Fruit fly (Drosophila melanogaster) whole organism, embryonic: ENCODE results near the gene sosie.

Source experiments
- ATbp ChIP-seq: fragments of 200-800 bp; sonication (Bioruptor generic); optimal IDR thresholded peaks from 2 replicates; lab custom pipeline; 2017; ENCODE audit warnings: missing biosample characterization, mild to moderate bottlenecking, missing genetic modification characterization, missing genetic modification reagents
- Antp ChIP-seq: fragments of 200-800 bp; sonication (Bioruptor generic); optimal IDR thresholded peaks from 3 replicates; lab custom pipeline; 2016; ENCODE audit warnings: missing biosample characterization, missing genetic modification characterization
- CG10267 ChIP-seq: fragments of 200-800 bp; sonication (Bioruptor generic); optimal IDR thresholded peaks from 2 replicates; lab custom pipeline; 2018; ENCODE audit warnings: missing biosample characterization, mild to moderate bottlenecking, missing genetic modification characterization, moderate library complexity
- CG10431 ChIP-seq: fragments of 200-800 bp; sonication (Bioruptor generic); optimal IDR thresholded peaks from 3 replicates; lab custom pipeline; 2018; ENCODE audit warnings: missing biosample characterization, mild to moderate bottlenecking, missing genetic modification characterization
- CG10462 ChIP-seq: fragments of 200-800 bp; sonication (Bioruptor generic); optimal IDR thresholded peaks from 2 replicates; lab custom pipeline; 2016; ENCODE audit warnings: missing biosample characterization, missing genetic modification characterization
- CG10979 ChIP-seq: fragments of 200-800 bp; sonication (Bioruptor generic); optimal IDR thresholded peaks from 2 replicates; lab custom pipeline; 2018; ENCODE audit warnings: missing biosample characterization, mild to moderate bottlenecking, missing genetic modification characterization, moderate library complexity
- CG11085 ChIP-seq: fragments of 200-800 bp; sonication (Bioruptor generic); IDR thresholded peaks from 2 replicates; pipeline ENCODE4 v1.3.6; 2022; ENCODE audit warnings: missing biosample characterization, missing genetic modification characterization
- CG11247 ChIP-seq: fragments of 200-800 bp; sonication (Bioruptor generic); IDR thresholded peaks from 2 replicates; pipeline ENCODE4 v1.3.6; 2022; ENCODE audit warnings: missing biosample characterization, missing genetic modification characterization
- CG11696 ChIP-seq: fragments of 200-800 bp; sonication (Bioruptor generic); IDR thresholded peaks from 2 replicates; pipeline ENCODE4 v1.3.6; 2022; ENCODE audit warnings: missing biosample characterization, missing genetic modification characterization
- CG12071 ChIP-seq: fragments of 200-800 bp; sonication (Bioruptor generic); optimal IDR thresholded peaks from 3 replicates; lab custom pipeline; 2018; ENCODE audit warnings: missing biosample characterization, mild to moderate bottlenecking, missing genetic modification characterization
- CG12236 ChIP-seq: fragments of 200-800 bp; sonication (Bioruptor generic); optimal IDR thresholded peaks from 2 replicates; lab custom pipeline; 2016; ENCODE audit warnings: missing biosample characterization, missing genetic modification characterization
- CG12769 ChIP-seq: fragments of 200-800 bp; sonication (Bioruptor generic); optimal IDR thresholded peaks from 2 replicates; lab custom pipeline; 2019; ENCODE audit warnings: missing biosample characterization, mild to moderate bottlenecking, missing genetic modification characterization, moderate library complexity
- CG13287 ChIP-seq: fragments of 200-800 bp; sonication (Bioruptor generic); IDR thresholded peaks from 2 replicates; pipeline ENCODE4 v1.3.6; 2022; ENCODE audit warnings: missing biosample characterization, missing genetic modification characterization; ENCODE audit not compliant: partially characterized antibody
- CG14014 ChIP-seq: fragments of 200-800 bp; sonication (Bioruptor generic); IDR thresholded peaks from 2 replicates; pipeline ENCODE4 v1.3.6; 2022; ENCODE audit warnings: missing biosample characterization, missing genetic modification characterization
- CG15601 ChIP-seq: fragments of 200-800 bp; sonication (Bioruptor generic); optimal IDR thresholded peaks from 3 replicates; lab custom pipeline; 2019; ENCODE audit warnings: missing biosample characterization, mild to moderate bottlenecking, missing genetic modification characterization, moderate library complexity
- CG16779 ChIP-seq: fragments of 200-800 bp; sonication (Bioruptor generic); IDR thresholded peaks from 2 replicates; pipeline ENCODE4 v1.3.6; 2022; ENCODE audit warnings: missing biosample characterization, missing genetic modification characterization
- CG16815 ChIP-seq: fragments of 200-800 bp; sonication (Bioruptor generic); optimal IDR thresholded peaks from 3 replicates; lab custom pipeline; 2017; ENCODE audit warnings: missing biosample characterization, mild to moderate bottlenecking, missing genetic modification characterization
- CG33213 ChIP-seq: fragments of 200-800 bp; sonication (Bioruptor generic); optimal IDR thresholded peaks from 3 replicates; lab custom pipeline; 2016; ENCODE audit warnings: missing biosample characterization, missing genetic modification characterization
- CG4282 ChIP-seq: fragments of 200-800 bp; sonication (Bioruptor generic); optimal IDR thresholded peaks from 2 replicates; lab custom pipeline; 2016; ENCODE audit warnings: missing biosample characterization, missing genetic modification characterization
- CG4617 ChIP-seq: fragments of 200-800 bp; sonication (Bioruptor generic); optimal IDR thresholded peaks from 3 replicates; lab custom pipeline; 2016; ENCODE audit warnings: missing biosample characterization, missing genetic modification characterization, borderline replicate concordance
- CG7271 ChIP-seq: fragments of 200-800 bp; sonication (Bioruptor generic); optimal IDR thresholded peaks from 2 replicates; lab custom pipeline; 2018; ENCODE audit warnings: missing biosample characterization, mild to moderate bottlenecking, missing genetic modification characterization, moderate library complexity
- CG7786 ChIP-seq: fragments of 200-800 bp; sonication (Bioruptor generic); optimal IDR thresholded peaks from 2 replicates; lab custom pipeline; 2016; ENCODE audit warnings: missing biosample characterization, missing genetic modification characterization
- CG9727 ChIP-seq: fragments of 200-800 bp; sonication (Bioruptor generic); optimal IDR thresholded peaks from 3 replicates; lab custom pipeline; 2017; ENCODE audit warnings: missing biosample characterization, mild to moderate bottlenecking, missing genetic modification characterization
- CG9932 ChIP-seq: fragments of 200-800 bp; sonication (Bioruptor generic); IDR thresholded peaks from 2 replicates; pipeline ENCODE4 v1.3.6; 2022; ENCODE audit warnings: missing biosample characterization, missing genetic modification characterization
- Dp ChIP-seq: fragments of 200-800 bp; sonication (Bioruptor generic); optimal IDR thresholded peaks from 2 replicates; lab custom pipeline; 2018; ENCODE audit warnings: missing biosample characterization, mild to moderate bottlenecking, missing genetic modification characterization, moderate library complexity
- E2f2 ChIP-seq: fragments of 200-800 bp; sonication (Bioruptor generic); IDR thresholded peaks from 2 replicates; pipeline ENCODE4 v1.3.6; 2022; ENCODE audit warnings: missing biosample characterization, missing genetic modification characterization
- Ets65A ChIP-seq: fragments of 200-800 bp; sonication (Bioruptor generic); peaks from one replicate; lab custom pipeline; 2016; ENCODE audit warnings: missing biosample characterization, missing genetic modification characterization
- Hr51 ChIP-seq, 2 experiments: fragments of 200-800 bp; sonication (Bioruptor generic); optimal IDR thresholded peaks; 2 replicates in 1 of 2; 3 replicates in 1 of 2; lab custom pipeline; 2016 to 2018; ENCODE audit warnings: missing biosample characterization in 2 of 2, missing genetic modification characterization in 2 of 2, mild to moderate bottlenecking in 1 of 2, moderate library complexity in 1 of 2
- Hsf ChIP-seq: fragments of 200-800 bp; sonication (Bioruptor generic); optimal IDR thresholded peaks from 3 replicates; lab custom pipeline; 2016; ENCODE audit warnings: missing biosample characterization, missing genetic modification characterization
- Jarid2 ChIP-seq: fragments of 200-800 bp; sonication (Bioruptor generic); optimal IDR thresholded peaks from 3 replicates; lab custom pipeline; 2017; ENCODE audit warnings: mild to moderate bottlenecking, missing biosample characterization, missing genetic modification reagents, missing genetic modification characterization
- MBD-R2 ChIP-seq: fragments of 200-800 bp; sonication (Bioruptor generic); IDR thresholded peaks from 2 replicates; pipeline ENCODE4 v1.3.6; 2022; ENCODE audit warnings: missing biosample characterization, missing genetic modification characterization
- MESR4 ChIP-seq: fragments of 200-800 bp; sonication (Bioruptor generic); optimal IDR thresholded peaks from 2 replicates; lab custom pipeline; 2018; ENCODE audit warnings: missing biosample characterization, mild to moderate bottlenecking, missing genetic modification characterization, moderate library complexity
- NK7.1 ChIP-seq: fragments of 200-800 bp; sonication (Bioruptor generic); optimal IDR thresholded peaks from 3 replicates; lab custom pipeline; 2016; ENCODE audit warnings: missing biosample characterization, missing genetic modification characterization
- NfI ChIP-seq: fragments of 200-800 bp; sonication (Bioruptor generic); optimal IDR thresholded peaks from 3 replicates; lab custom pipeline; 2018; ENCODE audit warnings: missing biosample characterization, mild to moderate bottlenecking, missing genetic modification characterization, moderate library complexity
- Taf1 ChIP-seq: fragments of 200-800 bp; sonication (Bioruptor generic); IDR thresholded peaks from 2 replicates; pipeline ENCODE4 v1.3.6; 2022; ENCODE audit warnings: missing biosample characterization, missing genetic modification characterization
- YL-1 ChIP-seq: fragments of 200-800 bp; sonication (Bioruptor generic); optimal IDR thresholded peaks from 3 replicates; lab custom pipeline; 2017; ENCODE audit warnings: missing biosample characterization, mild to moderate bottlenecking, missing genetic modification characterization
- ase ChIP-seq: fragments of 200-800 bp; sonication (Bioruptor generic); IDR thresholded peaks from 3 replicates; pipeline ENCODE4 v1.3.6; 2022; ENCODE audit warnings: missing biosample characterization, missing genetic modification characterization
- bbx ChIP-seq: fragments of 200-800 bp; sonication (Bioruptor generic); IDR thresholded peaks from 2 replicates; pipeline ENCODE4 v1.3.6; 2022; ENCODE audit warnings: missing biosample characterization, missing genetic modification characterization; ENCODE audit not compliant: partially characterized antibody
- cato ChIP-seq: fragments of 200-800 bp; sonication (Bioruptor generic); optimal IDR thresholded peaks from 2 replicates; lab custom pipeline; 2016; ENCODE audit warnings: missing biosample characterization, missing genetic modification characterization, borderline replicate concordance
- chm ChIP-seq: fragments of 200-800 bp; sonication (Bioruptor generic); IDR thresholded peaks from 2 replicates; pipeline ENCODE4 v1.3.6; 2022; ENCODE audit warnings: missing biosample characterization, missing genetic modification characterization
- chn ChIP-seq: fragments of 200-800 bp; sonication (Bioruptor generic); optimal IDR thresholded peaks from 2 replicates; lab custom pipeline; 2016; ENCODE audit warnings: missing biosample characterization, missing genetic modification characterization
- disco-r ChIP-seq: fragments of 200-800 bp; sonication (Bioruptor generic); optimal IDR thresholded peaks from 2 replicates; lab custom pipeline; 2016; ENCODE audit warnings: missing biosample characterization, missing genetic modification characterization
- dmrt11E ChIP-seq: fragments of 200-800 bp; sonication (Bioruptor generic); optimal IDR thresholded peaks from 3 replicates; lab custom pipeline; 2018; ENCODE audit warnings: missing biosample characterization, mild to moderate bottlenecking, missing genetic modification characterization, moderate library complexity
- en ChIP-seq: fragments of 200-800 bp; sonication (Bioruptor generic); optimal IDR thresholded peaks from 2 replicates; lab custom pipeline; 2016; ENCODE audit warnings: missing biosample characterization, missing genetic modification characterization
- fd64A ChIP-seq: fragments of 200-800 bp; sonication (Bioruptor generic); optimal IDR thresholded peaks from 3 replicates; lab custom pipeline; 2018; ENCODE audit warnings: missing biosample characterization, mild to moderate bottlenecking, missing genetic modification characterization
- ham ChIP-seq: fragments of 200-800 bp; sonication (Bioruptor generic); IDR thresholded peaks from 2 replicates; pipeline ENCODE4 v1.3.6; 2022; ENCODE audit warnings: missing biosample characterization, missing genetic modification characterization
- nau ChIP-seq: fragments of 200-800 bp; sonication (Bioruptor generic); optimal IDR thresholded peaks from 3 replicates; lab custom pipeline; 2017; ENCODE audit warnings: missing biosample characterization, mild to moderate bottlenecking, missing genetic modification characterization, missing genetic modification reagents
- p53 ChIP-seq: fragments of 200-800 bp; sonication (Bioruptor generic); optimal IDR thresholded peaks from 2 replicates; lab custom pipeline; 2016; ENCODE audit warnings: missing biosample characterization, missing genetic modification characterization
- peb ChIP-seq: fragments of 200-800 bp; sonication (Bioruptor generic); IDR thresholded peaks from 2 replicates; pipeline ENCODE4 v1.3.6; 2022; ENCODE audit warnings: missing biosample characterization, missing genetic modification characterization
- schlank ChIP-seq: fragments of 200-800 bp; sonication (Bioruptor generic); optimal IDR thresholded peaks from 2 replicates; lab custom pipeline; 2018; ENCODE audit warnings: missing biosample characterization, mild to moderate bottlenecking, missing genetic modification characterization
- trem ChIP-seq: fragments of 200-800 bp; optimal IDR thresholded peaks from 3 replicates; lab custom pipeline; 2019; ENCODE audit warnings: missing biosample characterization, mild to moderate bottlenecking, missing genetic modification characterization, moderate library complexity
- tx ChIP-seq: fragments of 200-800 bp; sonication (Bioruptor generic); optimal IDR thresholded peaks from 2 replicates; lab custom pipeline; 2016; ENCODE audit warnings: missing biosample characterization, missing genetic modification characterization
- usp ChIP-seq: fragments of >200 bp; optimal IDR thresholded peaks from 2 replicates; lab custom pipeline; 2017; ENCODE audit warnings: missing biosample characterization, missing genetic modification characterization

Gene sosie

DNA sequence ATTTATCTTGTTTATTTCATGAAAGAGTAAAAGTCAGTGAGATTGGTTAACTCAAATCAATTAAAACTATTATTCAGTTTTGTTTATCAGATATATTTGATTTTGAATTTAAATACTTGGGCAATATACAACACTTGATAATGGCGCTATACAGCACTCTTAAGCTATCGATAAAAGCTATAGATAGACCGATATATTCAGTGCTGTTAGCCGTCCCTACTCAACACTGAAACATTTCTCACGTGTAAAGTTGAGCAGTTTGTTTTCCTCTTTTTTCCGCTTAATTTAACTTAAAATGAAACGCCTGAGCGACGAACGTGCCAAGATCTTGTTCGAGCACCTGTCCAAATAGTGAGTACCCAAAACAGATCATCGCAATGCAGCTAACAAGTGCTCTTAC, 16.7 kb downstream of the sosie start, which contains the start of gene CG7006 (continued):
- TF ChIP-seq CG16779 (GFP tag; lab: Robert Waterston, UW) (peak; percentile 85), cato (GFP tag; lab: Kevin White, UChicago) (peak; percentile 43), schlank (tag; lab: Kevin White, UChicago) (peak; percentile 37), NfI (GFP tag; lab: Kevin White, UChicago) (peak; percentile 77), Jarid2 (GFP tag; lab: Kevin White, UChicago) (peak; percentile 7), CG9932 (GFP tag; lab: Robert Waterston, UW) (peak; percentile 96), CG16815 (peak; percentile 62), CG12071 (GFP tag; lab: Kevin White, UChicago) (no peak), chm (peak; percentile 54; the same call in 1 of the 2 replicates), usp (GFP tag; lab: Kevin White, UChicago) (no peak), Antp (peak; percentile 78), NK7.1 (GFP tag; lab: Kevin White, UChicago) (peak; percentile 38), peb (GFP tag; lab: Robert Waterston, UW) (peak; percentile 11; the same call in 1 of the 2 replicates), CG9727 (peak; percentile 10), CG11247 (GFP tag; lab: Robert Waterston, UW) (peak; percentile 79), CG12236 (GFP tag; lab: Kevin White, UChicago) (no peak), ase (no peak), en (GFP tag; lab: Kevin White, UChicago) (no peak), CG4282 (GFP tag; lab: Kevin White, UChicago) (peak; percentile 71), Ets65A (peak; percentile 99), chn (GFP tag; lab: Kevin White, UChicago) (peak; percentile 68), CG12769 (tag; lab: Kevin White, UChicago) (peak; percentile 87), CG15601 (tag; lab: Kevin White, UChicago) (no peak), Taf1 (peak; percentile 41; the same call in 1 of the 2 replicates), fd64A (no peak), CG11085 (peak; percentile 66), CG33213 (GFP tag; lab: Kevin White, UChicago) (peak; percentile 77), CG7271 (peak; percentile 2), ham (GFP tag; lab: Robert Waterston, UW) (no peak), CG14014 (GFP tag; lab: Robert Waterston, UW) (peak; percentile 67), CG11696 (no peak), ATbp (GFP tag; lab: Kevin White, UChicago) (no peak), disco-r (GFP tag; lab: Kevin White, UChicago) (peak; percentile 34), CG10979 (tag; lab: Kevin White, UChicago) (peak; percentile 16), YL-1 (GFP tag; lab: Kevin White, UChicago) (peak; percentile 45), CG7786 (peak; percentile 85), Hsf (GFP tag; lab: Kevin White, UChicago) (peak; percentile 74), nau (GFP tag; lab: Kevin White, UChicago) (no peak), p53 (GFP tag; lab: Kevin White, UChicago) (peak; percentile 15), dmrt11E (peak; percentile 55), CG10462 (no peak)

DNA sequence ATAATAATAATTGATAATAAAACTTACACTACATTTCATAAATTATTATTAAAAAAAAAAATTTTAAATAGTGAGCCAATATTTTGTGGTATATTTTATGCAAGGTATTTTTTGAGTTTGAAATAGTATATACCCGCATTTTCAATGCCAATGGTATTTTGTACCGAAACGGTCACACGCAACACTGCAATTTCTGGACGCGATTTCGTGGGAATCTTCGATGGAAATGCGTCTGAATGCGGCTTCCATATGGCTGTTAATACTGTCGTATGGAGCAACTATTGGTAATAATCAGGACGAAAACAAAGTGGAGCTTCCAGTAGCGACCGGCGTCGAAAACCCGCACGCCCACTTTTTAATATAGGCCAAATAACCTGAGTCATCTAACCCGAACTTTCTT, 17.7 kb downstream of the sosie start, which contains the start of gene Nct:
TSS of gene Nct (plus strand) at position 173 of the 400 bp plus-strand sequence.
- TF ChIP-seq MBD-R2 (GFP tag; lab: Robert Waterston, UW) (peak; percentile 71; the same call in 1 of the 2 replicates), bbx (GFP tag; lab: Robert Waterston, UW) (0 out of 2 replicates have a peak, but pooled peaks have one; percentile 11), Dp (GFP tag; lab: Kevin White, UChicago) (peak; percentile 60), MESR4 (GFP tag; lab: Kevin White, UChicago) (peak; percentile 68), E2f2 (GFP tag; lab: Robert Waterston, UW) (peak; percentile 72), tx (GFP tag; lab: Kevin White, UChicago) (no peak), YL-1 (GFP tag; lab: Kevin White, UChicago) (peak; percentile 43), CG10431 (GFP tag; lab: Kevin White, UChicago) (no peak), trem (tag; lab: Kevin White, UChicago) (peak; percentile 18), Hr51 (GFP tag; optimal IDR thresholded peaks at IDR 0.05; lab: Kevin White, UChicago) (no peak), CG4617 (GFP tag; lab: Kevin White, UChicago) (peak; percentile 51), CG9932 (GFP tag; lab: Robert Waterston, UW) (no peak), CG10267 (tag; lab: Kevin White, UChicago) (peak; percentile 17), CG13287 (GFP tag; lab: Robert Waterston, UW) (peak; percentile 35; the same call in 1 of the 2 replicates)
